Worm (Caenorhabditis elegans) whole organism, L4 larva: ENCODE data around the gene Y58A7A.4.
A peak's percentile ranks its signal among the peaks of the same experiment; 100 is the strongest.

ENCODE experiments used
- D1046.2 ChIP-seq: fragments of 200-800 bp; sonication (Bioruptor generic); IDR thresholded peaks from 2 replicates; pipeline ENCODE4 v1.3.6; 2022; ENCODE audit warnings: missing genetic modification characterization, missing compliant biosample characterization
- F10B5.3 ChIP-seq: sonication (generic microtip); optimal IDR thresholded peaks from 2 replicates; lab custom pipeline; 2016; ENCODE audit warnings: mild to moderate bottlenecking, missing genetic modification characterization, missing compliant biosample characterization
- F44E2.7 ChIP-seq: fragments of 200-800 bp; sonication (Bioruptor generic); IDR thresholded peaks from 2 replicates; pipeline ENCODE4 v2.1.2; 2022; ENCODE audit warnings: missing genetic modification characterization, missing compliant biosample characterization
- R02D3.7 ChIP-seq: fragments of 150-350 bp; sonication (generic microtip); optimal IDR thresholded peaks from 3 replicates; lab custom pipeline; 2014; ENCODE audit warnings: missing biosample characterization, missing genetic modification characterization
- T20F7.1 ChIP-seq: fragments of 200-800 bp; sonication (Bioruptor generic); optimal IDR thresholded peaks from 2 replicates; lab custom pipeline; 2018; ENCODE audit warnings: mild to moderate bottlenecking, missing genetic modification characterization, missing compliant biosample characterization
- Y105C5A.15 ChIP-seq: fragments of 200-800 bp; sonication (Bioruptor generic); IDR thresholded peaks from 2 replicates; pipeline ENCODE4 v1.3.6; 2022; ENCODE audit warnings: missing genetic modification characterization, missing compliant biosample characterization
- Y48G9A.11 ChIP-seq: fragments of 200-800 bp; sonication (Bioruptor generic); IDR thresholded peaks from 2 replicates; pipeline ENCODE4 v1.3.6; 2022; ENCODE audit warnings: missing genetic modification reagents, missing genetic modification characterization, missing compliant biosample characterization
- Y5F2A.4 ChIP-seq: fragments of 200-800 bp; sonication (Bioruptor generic); optimal IDR thresholded peaks from 2 replicates; lab custom pipeline; 2018; ENCODE audit warnings: mild to moderate bottlenecking, missing genetic modification characterization, missing compliant biosample characterization
- Y75B8A.6 ChIP-seq: fragments of 200-800 bp; sonication (Bioruptor generic); IDR thresholded peaks from 2 replicates; pipeline ENCODE4 v1.3.6; 2022; ENCODE audit warnings: missing genetic modification reagents, missing genetic modification characterization, missing compliant biosample characterization
- ZK337.2 ChIP-seq: fragments of 200-800 bp; sonication (Bioruptor generic); IDR thresholded peaks from 2 replicates; pipeline ENCODE4 v1.3.6; 2022; ENCODE audit warnings: missing genetic modification reagents, missing genetic modification characterization, missing compliant biosample characterization
- ZK546.5 ChIP-seq, 2 experiments: sonication (generic microtip); optimal IDR thresholded peaks; 2 replicates each; lab custom pipeline; 2017; ENCODE audit warnings: missing biosample characterization in 2 of 2, missing genetic modification characterization in 2 of 2
- aha-1 ChIP-seq: fragments of 150-350 bp; peaks from one replicate; lab custom pipeline; 2014; ENCODE audit warnings: missing biosample characterization, missing genetic modification characterization
- ama-1 ChIP-seq: fragments of 150-350 bp; optimal IDR thresholded peaks from 2 replicates; lab custom pipeline; 2014; ENCODE audit warnings: inconsistent platforms, mixed read lengths
- ceh-44 ChIP-seq: fragments of 200-800 bp; sonication (Bioruptor generic); IDR thresholded peaks from 2 replicates; pipeline ENCODE4 v1.3.6; 2022; ENCODE audit warnings: missing genetic modification reagents, missing genetic modification characterization, missing compliant biosample characterization
- ceh-62 ChIP-seq: sonication (generic microtip); optimal IDR thresholded peaks from 2 replicates; lab custom pipeline; 2017; ENCODE audit warnings: missing biosample characterization, missing genetic modification characterization
- ces-1 ChIP-seq: fragments of 150-350 bp; sonication (generic microtip); optimal IDR thresholded peaks from 4 replicates; lab custom pipeline; 2014; ENCODE audit warnings: missing biosample characterization, missing genetic modification reagents, missing genetic modification characterization
- cey-2 ChIP-seq: sonication (generic microtip); optimal IDR thresholded peaks from 3 replicates; lab custom pipeline; 2017; ENCODE audit warnings: missing genetic modification characterization, mild to moderate bottlenecking, missing compliant biosample characterization, antibody characterized with exemption, borderline replicate concordance; ENCODE audit not compliant: insufficient read depth
- daf-12 ChIP-seq: fragments of 150-350 bp; optimal IDR thresholded peaks from 2 replicates; lab custom pipeline; 2014; ENCODE audit warnings: missing biosample characterization, missing genetic modification reagents, missing genetic modification characterization
- daf-8 ChIP-seq: fragments of 200-800 bp; sonication (Bioruptor generic); IDR thresholded peaks from 2 replicates; pipeline ENCODE4 v1.3.6; 2022; ENCODE audit warnings: missing genetic modification characterization, missing compliant biosample characterization
- dpl-1 ChIP-seq: fragments of 150-350 bp; optimal IDR thresholded peaks from 2 replicates; lab custom pipeline; 2014; ENCODE audit warnings: missing biosample characterization, missing genetic modification reagents, missing genetic modification characterization
- egl-27 ChIP-seq: sonication (generic microtip); optimal IDR thresholded peaks from 3 replicates; lab custom pipeline; 2017; ENCODE audit warnings: missing biosample characterization, missing genetic modification reagents, missing genetic modification characterization
- fos-1 ChIP-seq: fragments of 150-350 bp; optimal IDR thresholded peaks from 2 replicates; lab custom pipeline; 2014; ENCODE audit warnings: missing biosample characterization, missing genetic modification characterization
- hlh-30 ChIP-seq: sonication (generic microtip); optimal IDR thresholded peaks from 2 replicates; lab custom pipeline; 2017; ENCODE audit warnings: antibody characterized with exemption, mild to moderate bottlenecking, missing genetic modification characterization, missing compliant biosample characterization; ENCODE audit not compliant: insufficient read depth
- jun-1 ChIP-seq: fragments of 150-350 bp; optimal IDR thresholded peaks from 2 replicates; lab custom pipeline; 2014; ENCODE audit warnings: missing biosample characterization, missing genetic modification reagents, missing genetic modification characterization
- lim-7 ChIP-seq: fragments of 200-800 bp; sonication (Bioruptor generic); IDR thresholded peaks from 2 replicates; pipeline ENCODE4 v1.3.6; 2022; ENCODE audit warnings: missing genetic modification characterization, missing compliant biosample characterization
- lin-1 ChIP-seq: fragments of 200-800 bp; sonication (Bioruptor generic); IDR thresholded peaks from 2 replicates; pipeline ENCODE4 v1.3.6; 2022; ENCODE audit warnings: missing genetic modification reagents, missing genetic modification characterization, missing compliant biosample characterization
- lin-13 ChIP-seq: fragments of 150-350 bp; optimal IDR thresholded peaks from 2 replicates; lab custom pipeline; 2014; ENCODE audit warnings: missing biosample characterization, missing genetic modification reagents, missing genetic modification characterization
- lin-39 ChIP-seq: fragments of 150-350 bp; optimal IDR thresholded peaks from 2 replicates; lab custom pipeline; 2014; ENCODE audit warnings: missing biosample characterization, missing genetic modification reagents, missing genetic modification characterization
- lir-3 ChIP-seq: sonication (generic microtip); optimal IDR thresholded peaks from 2 replicates; lab custom pipeline; 2016; ENCODE audit warnings: mild to moderate bottlenecking, missing genetic modification characterization, missing compliant biosample characterization
- lsy-2 ChIP-seq, 2 experiments: fragments of 150-350 bp in 1 of 2; sonication (generic microtip) in 1 of 2; optimal IDR thresholded peaks; 2 replicates each; lab custom pipeline; 2014 to 2017; ENCODE audit warnings: missing biosample characterization in 2 of 2, missing genetic modification characterization in 2 of 2
- madf-5 ChIP-seq, 2 experiments: fragments of 200-800 bp; sonication (Bioruptor generic); IDR thresholded peaks; 2 replicates each; pipeline ENCODE4 v1.3.6; 2022; ENCODE audit warnings: missing compliant biosample characterization in 2 of 2, missing genetic modification characterization in 2 of 2
- mdl-1 ChIP-seq, 2 experiments: fragments of 150-350 bp in 1 of 2; sonication (generic microtip) in 1 of 2; optimal IDR thresholded peaks; 2 replicates each; lab custom pipeline; 2014 to 2017; ENCODE audit warnings: missing biosample characterization in 2 of 2, missing genetic modification characterization in 2 of 2
- mep-1 ChIP-seq: fragments of 150-350 bp; sonication (generic microtip); optimal IDR thresholded peaks from 3 replicates; lab custom pipeline; 2014; ENCODE audit warnings: missing biosample characterization, missing genetic modification characterization
- mes-2 ChIP-seq: sonication (generic microtip); optimal IDR thresholded peaks from 2 replicates; lab custom pipeline; 2016; ENCODE audit warnings: missing genotype, mild to moderate bottlenecking, missing genetic modification characterization, missing compliant biosample characterization; ENCODE audit not compliant: poor library complexity, severe bottlenecking
- nhr-237 ChIP-seq: sonication (generic microtip); optimal IDR thresholded peaks from 2 replicates; lab custom pipeline; 2017; ENCODE audit warnings: missing biosample characterization, missing genetic modification characterization
- nhr-25 ChIP-seq: sonication (generic microtip); optimal IDR thresholded peaks from 2 replicates; lab custom pipeline; 2017; ENCODE audit warnings: missing genetic modification characterization, mild to moderate bottlenecking, missing compliant biosample characterization, antibody characterized with exemption, moderate library complexity, borderline replicate concordance; ENCODE audit not compliant: insufficient read depth
- nhr-41 ChIP-seq: fragments of 200-800 bp; sonication (Bioruptor generic); IDR thresholded peaks from 2 replicates; pipeline ENCODE4 v1.3.6; 2022; ENCODE audit warnings: missing genetic modification reagents, missing genetic modification characterization, missing compliant biosample characterization
- nhr-48 ChIP-seq: sonication (generic microtip); optimal IDR thresholded peaks from 2 replicates; lab custom pipeline; 2016; ENCODE audit warnings: mild to moderate bottlenecking, missing genetic modification characterization, missing compliant biosample characterization
- pha-4 ChIP-seq, 2 experiments: fragments of 150-350 bp in 1 of 2; fragments of 200-800 bp in 1 of 2; sonication (Bioruptor generic) in 1 of 2; IDR thresholded peaks in 1 of 2; optimal IDR thresholded peaks in 1 of 2; 2 replicates each; pipeline versions ENCODE4 v1.3.6 to Lab custom; 2014 to 2022; ENCODE audit warnings: missing genetic modification characterization in 2 of 2, missing genetic modification reagents in 2 of 2, missing biosample characterization in 1 of 2, missing compliant biosample characterization in 1 of 2
- php-3 ChIP-seq: fragments of 200-800 bp; sonication (Bioruptor generic); IDR thresholded peaks from 2 replicates; pipeline ENCODE4 v1.3.6; 2022; ENCODE audit warnings: missing genetic modification reagents, missing genetic modification characterization, missing compliant biosample characterization
- pqm-1 ChIP-seq: sonication (generic microtip); optimal IDR thresholded peaks from 2 replicates; lab custom pipeline; 2017; ENCODE audit warnings: missing biosample characterization, missing genetic modification characterization
- rbr-2 ChIP-seq: sonication (generic microtip); optimal IDR thresholded peaks from 2 replicates; lab custom pipeline; 2016; ENCODE audit warnings: missing genotype, missing genetic modification characterization, missing compliant biosample characterization
- skn-1 ChIP-seq: fragments of 150-350 bp; optimal IDR thresholded peaks from 2 replicates; lab custom pipeline; 2014; ENCODE audit warnings: missing biosample characterization, missing genetic modification characterization
- snpc-4 ChIP-seq: fragments of 150-350 bp; optimal IDR thresholded peaks from 2 replicates; lab custom pipeline; 2014; ENCODE audit warnings: missing biosample characterization, missing genetic modification characterization
- spr-1 ChIP-seq: sonication (generic microtip); optimal IDR thresholded peaks from 2 replicates; lab custom pipeline; 2016; ENCODE audit warnings: mild to moderate bottlenecking, missing genetic modification characterization, missing compliant biosample characterization
- tag-97 ChIP-seq: fragments of 200-800 bp; sonication (Bioruptor generic); IDR thresholded peaks from 2 replicates; pipeline ENCODE4 v1.3.6; 2022; ENCODE audit warnings: missing genetic modification characterization, missing compliant biosample characterization
- unc-39 ChIP-seq: sonication (generic microtip); optimal IDR thresholded peaks from 2 replicates; lab custom pipeline; 2017; ENCODE audit warnings: missing biosample characterization, missing genetic modification characterization
- unc-62 ChIP-seq, 3 experiments: fragments of 150-350 bp in 1 of 3; sonication (generic microtip); optimal IDR thresholded peaks in 2 of 3; peaks in 1 of 3; 1 replicate in 1 of 3; 2 replicates in 2 of 3; lab custom pipeline; 2014 to 2017; ENCODE audit warnings: missing biosample characterization in 3 of 3, missing genetic modification characterization in 3 of 3, missing genetic modification reagents in 3 of 3, missing genotype in 1 of 3
- zag-1 ChIP-seq: fragments of 150-350 bp; optimal IDR thresholded peaks from 2 replicates; lab custom pipeline; 2014; ENCODE audit warnings: missing biosample characterization, missing genetic modification characterization
- zfp-2 ChIP-seq: sonication (generic microtip); optimal IDR thresholded peaks from 2 replicates; lab custom pipeline; 2016; ENCODE audit warnings: mild to moderate bottlenecking, missing genetic modification characterization, missing compliant biosample characterization
- zip-11 ChIP-seq: fragments of 200-800 bp; sonication (Bioruptor generic); IDR thresholded peaks from 2 replicates; pipeline ENCODE4 v1.3.6; 2022; ENCODE audit warnings: missing genetic modification characterization, missing compliant biosample characterization

The Y58A7A.4 gene

DNA sequence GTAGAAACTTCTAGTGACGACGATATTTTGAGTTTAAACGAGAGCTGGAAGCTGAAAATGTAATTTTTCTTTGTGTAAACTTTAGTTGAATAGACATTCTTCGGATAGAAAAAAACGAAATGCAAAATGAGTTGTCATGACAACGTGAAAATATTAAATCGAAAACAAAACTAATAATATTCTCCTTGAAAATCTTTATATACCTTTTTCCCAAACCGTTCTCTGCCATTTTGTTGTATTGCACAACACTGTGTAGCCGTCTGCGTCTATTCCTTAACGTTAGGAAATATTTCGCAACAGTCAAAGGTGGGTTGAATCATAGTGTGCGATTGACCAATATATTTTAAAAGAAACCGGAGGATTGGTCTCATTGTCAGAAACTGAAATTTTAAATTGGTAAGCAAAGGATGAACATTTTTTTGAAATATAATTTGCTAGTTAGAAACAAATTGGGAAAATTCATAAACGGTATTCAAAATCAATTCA is 3.9 kb downstream of the Y58A7A.4 start, which contains the start of gene Y58A7A.3 (continued):
- TF ChIP-seq snpc-4 (no peak), daf-8 (GFP tag; lab: Robert Waterston, UW) (no peak), pha-4 (GFP tag; IDR thresholded peaks at IDR 0.05; lab: Robert Waterston, UW) (no peak), pha-4 (tag; optimal IDR thresholded peaks at IDR 0.05; lab: Kevin White, UChicago) (no peak), mes-2 (tag; lab: Kevin White, UChicago) (peak; percentile 54), unc-39 (tag; lab: Kevin White, UChicago) (no peak), madf-5 (GFP tag; IDR thresholded peaks at IDR 0.05; lab: Robert Waterston, UW) (no peak), Y75B8A.6 (no peak), nhr-41 (GFP tag; lab: Robert Waterston, UW) (no peak), T20F7.1 (peak; percentile 61), unc-62 (GFP tag; optimal IDR thresholded peaks at IDR 0.05 in 1 of 2; lab: Kevin White, UChicago) (no peak), unc-62 (tag; optimal IDR thresholded peaks at IDR 0.05; lab: Kevin White, UChicago) (no peak), R02D3.7 (no peak), nhr-25 (no peak), php-3 (GFP tag; lab: Robert Waterston, UW) (no peak), fos-1 (tag; lab: Kevin White, UChicago) (no peak), jun-1 (tag; lab: Kevin White, UChicago) (no peak), cey-2 (tag; lab: Kevin White, UChicago) (no peak), hlh-30 (tag; lab: Kevin White, UChicago) (peak; percentile 48), dpl-1 (peak; percentile 20), ZK337.2 (no peak), ama-1 (lab: Kevin White, UChicago) (no peak), lsy-2 (tag; optimal IDR thresholded peaks at IDR 0.05; lab: Kevin White, UChicago) (peak in 1 of 2 experiments; percentile 68), zip-11 (no peak), mdl-1 (tag; optimal IDR thresholded peaks at IDR 0.05; lab: Kevin White, UChicago) (peak in 1 of 2 experiments; percentile 67), Y5F2A.4 (GFP tag; lab: Kevin White, UChicago) (no peak), lin-13 (no peak), mep-1 (tag; lab: Kevin White, UChicago) (peak; percentile 43), D1046.2 (GFP tag; lab: Robert Waterston, UW) (no peak), Y105C5A.15 (GFP tag; lab: Robert Waterston, UW) (no peak), spr-1 (tag; lab: Kevin White, UChicago) (no peak), Y48G9A.11 (GFP tag; lab: Robert Waterston, UW) (no peak), F10B5.3 (tag; lab: Kevin White, UChicago) (no peak), nhr-48 (tag; lab: Kevin White, UChicago) (no peak), rbr-2 (tag; lab: Kevin White, UChicago) (no peak), egl-27 (no peak), F44E2.7 (no peak), ces-1 (GFP tag; lab: Kevin White, UChicago) (no peak), pqm-1 (tag; lab: Kevin White, UChicago) (peak; percentile 43), ceh-44 (GFP tag; lab: Robert Waterston, UW) (no peak), ZK546.5 (tag; optimal IDR thresholded peaks at IDR 0.05; lab: Kevin White, UChicago) (no peak), aha-1 (peak; percentile 66), tag-97 (GFP tag; lab: Robert Waterston, UW) (no peak), lin-1 (GFP tag; lab: Robert Waterston, UW) (no peak), skn-1 (no peak), daf-12 (tag; lab: Kevin White, UChicago) (no peak), zfp-2 (tag; lab: Kevin White, UChicago) (no peak), nhr-237 (tag; lab: Kevin White, UChicago) (no peak), lim-7 (GFP tag; lab: Robert Waterston, UW) (no peak), lir-3 (tag; lab: Kevin White, UChicago) (no peak), lin-39 (tag; lab: Kevin White, UChicago) (no peak), zag-1 (tag; lab: Kevin White, UChicago) (no peak), ceh-62 (tag; lab: Kevin White, UChicago) (no peak)
